Fruit fly (Drosophila melanogaster) whole organism, pupa: ENCODE data around the gene Gos28.

Source experiments
- CG10348 ChIP-seq: fragments of 200-800 bp; sonication (Bioruptor generic); IDR thresholded peaks from 2 replicates; pipeline ENCODE4 v1.3.6; 2022; ENCODE audit warnings: missing biosample characterization, missing genetic modification characterization
- CG12605 ChIP-seq: fragments of 200-800 bp; sonication (Bioruptor generic); IDR thresholded peaks from 2 replicates; pipeline ENCODE4 v1.3.6; 2022; ENCODE audit warnings: missing biosample characterization, missing genetic modification characterization
- CG13204 ChIP-seq: fragments of 200-800 bp; sonication (Bioruptor generic); optimal IDR thresholded peaks from 2 replicates; lab custom pipeline; 2018; ENCODE audit warnings: missing biosample characterization, mild to moderate bottlenecking, missing genetic modification characterization, moderate library complexity
- CG17806 ChIP-seq: fragments of 200-800 bp; sonication (Bioruptor generic); optimal IDR thresholded peaks from 2 replicates; lab custom pipeline; 2018; ENCODE audit warnings: missing biosample characterization, mild to moderate bottlenecking, missing genetic modification characterization, moderate library complexity
- CG34367 ChIP-seq: fragments of 200-800 bp; sonication (Bioruptor generic); optimal IDR thresholded peaks from 2 replicates; lab custom pipeline; 2018; ENCODE audit warnings: missing biosample characterization, mild to moderate bottlenecking, missing genetic modification characterization
- CG4496 ChIP-seq: fragments of 200-800 bp; sonication (Bioruptor generic); IDR thresholded peaks from 3 replicates; pipeline ENCODE4 v1.3.6; 2022; ENCODE audit warnings: missing biosample characterization, missing genetic modification characterization
- CG8159 ChIP-seq: fragments of 200-800 bp; sonication (Bioruptor generic); optimal IDR thresholded peaks from 3 replicates; lab custom pipeline; 2018; ENCODE audit warnings: missing biosample characterization, mild to moderate bottlenecking, missing genetic modification characterization, moderate library complexity
- CG8301 ChIP-seq: fragments of 200-800 bp; sonication (Bioruptor generic); optimal IDR thresholded peaks from 2 replicates; lab custom pipeline; 2018; ENCODE audit warnings: missing biosample characterization, mild to moderate bottlenecking, missing genetic modification characterization
- Pif1B ChIP-seq: fragments of 200-800 bp; sonication (Bioruptor generic); optimal IDR thresholded peaks from 3 replicates; lab custom pipeline; 2016; ENCODE audit warnings: missing biosample characterization, missing genetic modification characterization

- TF ChIP-seq CG34367 (tag; lab: Kevin White, UChicago), result no peak
- TF ChIP-seq CG4496, result peak; percentile 55; the same call in 1 of the 3 replicates
- TF ChIP-seq CG10348 (GFP tag; lab: Robert Waterston, UW), result no peak
- TF ChIP-seq CG17806, result peak; percentile 9
- TF ChIP-seq CG8159 (tag; lab: Kevin White, UChicago), result peak; percentile 30
- TF ChIP-seq CG12605, result peak; percentile 27; the same call in 1 of the 2 replicates
- no peak for TF ChIP-seq Pif1B (GFP tag; lab: Kevin White, UChicago)
- no peak for TF ChIP-seq CG13204
- no peak for TF ChIP-seq CG8301 (tag; lab: Kevin White, UChicago)
Observed at dm6 chr3R:18639662-18640061, 23.9 kb upstream of the Gos28 start.
